Fruit fly (Drosophila melanogaster): ENCODE data around the gene Icmt.
A peak's percentile ranks its signal among the peaks of the same experiment; 100 is the strongest.

The Icmt gene

DNA sequence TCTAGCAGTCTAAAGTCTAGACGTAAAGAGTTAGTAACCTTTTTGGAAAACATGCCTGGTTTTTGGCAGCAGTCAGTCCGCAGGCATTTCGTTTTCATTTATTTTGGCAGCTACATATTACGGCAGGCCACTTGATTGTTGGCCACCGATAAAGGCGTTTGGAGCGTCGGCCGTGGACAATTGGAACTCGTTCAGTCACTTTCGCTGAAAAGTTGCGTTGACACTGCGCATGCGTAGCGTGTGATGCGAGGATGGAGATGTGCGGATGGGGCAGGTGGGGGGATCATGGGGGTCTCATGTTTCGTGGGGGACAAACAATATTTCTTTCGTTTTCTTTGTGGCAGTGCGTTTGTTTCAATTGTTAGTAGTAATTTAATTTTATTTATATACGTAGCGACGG is 8.8 kb downstream of the Icmt start:
- TF ChIP-seq noc (tag; optimal IDR thresholded peaks at IDR 0.05) = no peak

DNA sequence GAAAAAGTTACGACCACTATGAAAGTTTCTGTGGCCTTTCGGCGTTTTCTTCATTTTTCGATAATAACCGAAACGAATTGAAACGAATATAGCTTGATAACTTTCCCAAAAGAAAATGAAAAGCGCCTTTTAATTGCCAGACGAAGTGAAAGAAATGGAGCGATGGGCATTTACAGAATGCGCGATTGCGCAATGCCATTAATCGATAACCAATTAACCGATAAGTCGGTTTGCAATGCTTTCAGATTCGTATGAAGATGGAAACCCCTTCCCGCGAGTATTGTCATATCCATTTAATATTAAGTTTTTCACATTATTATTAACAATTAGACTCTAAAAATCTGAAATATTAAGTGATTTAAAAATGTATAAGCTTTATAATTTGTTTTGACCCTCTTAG is 9.3 kb downstream of the Icmt start:
- no peak for TF ChIP-seq noc (tag; optimal IDR thresholded peaks at IDR 0.05)

DNA sequence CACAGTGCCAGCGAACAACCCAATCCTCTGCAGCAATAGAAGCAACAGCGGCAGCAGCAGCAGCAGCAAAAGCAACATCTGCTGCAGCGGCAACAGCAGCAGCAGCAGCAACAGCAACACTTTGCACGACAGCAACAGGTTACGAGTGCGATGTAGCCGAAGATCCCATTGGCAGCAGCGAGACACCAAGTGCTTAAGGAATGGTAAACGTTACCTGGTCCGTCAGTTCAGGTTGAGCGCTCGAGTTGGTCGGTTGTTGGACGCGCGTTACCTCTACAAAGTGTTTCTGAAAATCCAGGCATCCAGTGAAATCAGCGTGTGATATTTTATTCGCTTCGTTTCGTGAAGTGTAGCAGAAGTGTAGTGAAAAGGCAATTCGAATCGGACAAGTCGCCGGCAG is 10.7 kb downstream of the Icmt start, which contains the start of gene CG17672:
CG17672 (plus strand) TSS at position 223 of the 400 bp plus-strand sequence.
- TF ChIP-seq noc (tag; optimal IDR thresholded peaks at IDR 0.05) = no peak

DNA sequence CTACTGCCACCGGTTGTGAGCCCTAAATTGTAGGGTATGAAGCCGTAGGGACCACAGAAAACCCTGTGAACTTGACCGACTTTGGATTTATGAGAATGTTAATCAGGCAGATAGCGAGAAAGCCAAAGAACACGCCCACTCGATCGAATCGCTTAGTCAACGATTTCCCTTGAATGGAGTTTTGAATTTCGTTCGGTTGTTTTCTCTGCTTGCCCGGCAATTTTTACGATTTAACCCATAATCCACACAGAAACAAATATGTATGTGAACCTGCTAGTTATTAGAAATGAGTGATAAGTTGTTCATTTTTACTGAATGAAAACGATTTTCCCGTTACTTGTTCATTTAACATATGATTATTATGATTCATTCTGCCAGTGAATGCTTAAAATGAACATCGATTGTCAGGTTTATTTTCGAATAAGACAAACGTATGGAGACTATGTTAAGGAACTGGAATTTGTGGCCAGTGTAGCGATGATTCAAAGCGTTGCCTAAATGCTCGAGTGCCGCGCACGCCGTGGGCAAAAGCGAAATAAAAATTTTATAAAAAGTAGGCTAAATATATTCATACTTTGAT is 12.1 kb downstream of the Icmt start:
- TF ChIP-seq noc (tag; optimal IDR thresholded peaks at IDR 0.05) = peak; percentile 11

DNA sequence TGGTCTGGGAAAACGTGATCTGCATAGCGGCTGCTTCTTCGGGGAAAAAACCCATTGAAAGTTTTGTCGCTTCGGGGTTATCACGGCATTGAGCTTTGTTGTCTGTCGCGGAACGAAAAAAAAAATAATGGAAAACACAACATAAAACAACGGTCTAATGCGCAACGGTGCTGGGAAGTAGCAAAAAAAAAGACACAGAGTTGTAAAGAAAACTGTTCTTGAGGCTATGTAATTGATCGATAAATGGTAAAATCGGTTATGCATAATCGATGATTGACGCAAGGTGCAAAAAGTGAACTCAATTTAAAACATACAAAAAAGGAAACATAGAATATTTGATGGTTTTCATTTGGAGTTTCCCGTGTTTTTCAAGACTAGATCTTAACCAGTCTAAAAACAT is 13.3 kb downstream of the Icmt start:
- TF ChIP-seq noc (tag; optimal IDR thresholded peaks at IDR 0.05) = no peak

DNA sequence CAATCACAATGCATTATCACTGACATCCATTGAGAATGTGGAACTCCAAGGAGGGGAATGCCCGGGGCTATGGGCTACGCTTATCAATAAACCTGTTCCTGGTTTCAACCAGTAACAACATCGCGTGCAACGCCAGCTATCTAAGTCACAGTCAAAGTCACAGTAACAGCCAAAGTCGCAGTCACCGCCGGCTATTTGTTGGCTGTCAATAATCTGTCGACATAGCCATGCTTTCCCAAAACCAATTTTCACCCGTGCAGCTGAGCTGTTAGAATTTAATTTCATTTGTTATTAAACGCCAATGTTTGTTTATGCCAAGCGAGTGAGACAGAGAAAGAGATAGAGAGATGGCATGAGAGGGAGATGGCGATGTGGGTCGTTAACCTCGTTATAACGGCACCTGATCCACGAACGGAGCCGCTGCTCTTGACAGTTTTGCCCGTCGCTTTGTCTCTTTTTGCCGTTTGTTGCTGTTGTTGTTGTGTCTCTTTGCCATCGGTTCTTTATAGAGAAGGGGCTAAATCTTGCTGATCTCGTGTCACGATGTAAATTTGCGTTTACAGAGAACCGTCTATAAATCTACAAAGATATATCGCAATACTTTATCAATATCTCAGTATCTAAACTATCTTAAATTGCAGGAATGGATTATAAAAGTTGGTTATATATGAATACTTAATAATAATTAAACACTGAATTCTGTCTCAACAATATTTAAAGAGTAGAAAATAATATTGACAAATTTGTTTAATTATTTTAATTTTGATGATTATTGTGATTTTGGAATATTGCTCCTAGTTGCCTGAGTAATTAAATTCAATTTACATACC is 14.2 kb downstream of the Icmt start:
- no peak for TF ChIP-seq noc (tag; optimal IDR thresholded peaks at IDR 0.05)

DNA sequence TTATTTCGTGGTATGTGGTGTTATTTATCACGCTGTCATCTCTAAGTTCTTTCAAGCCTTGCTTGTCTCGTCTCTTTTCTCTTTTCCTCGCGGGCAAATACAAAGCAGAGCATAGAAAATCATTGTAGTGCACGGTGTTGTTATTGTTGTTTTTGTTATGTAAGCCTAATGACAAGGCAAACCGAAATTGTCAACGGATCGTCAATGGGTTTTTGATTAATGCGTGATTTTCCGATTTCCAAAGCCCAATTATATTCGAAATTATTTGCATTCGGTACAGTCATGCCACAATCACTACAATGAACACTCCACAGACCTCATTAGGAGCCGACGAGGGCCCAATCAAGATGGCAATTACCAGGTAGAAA is 14.8 kb downstream of the Icmt start:
- TF ChIP-seq noc (tag; optimal IDR thresholded peaks at IDR 0.05) = no peak

DNA sequence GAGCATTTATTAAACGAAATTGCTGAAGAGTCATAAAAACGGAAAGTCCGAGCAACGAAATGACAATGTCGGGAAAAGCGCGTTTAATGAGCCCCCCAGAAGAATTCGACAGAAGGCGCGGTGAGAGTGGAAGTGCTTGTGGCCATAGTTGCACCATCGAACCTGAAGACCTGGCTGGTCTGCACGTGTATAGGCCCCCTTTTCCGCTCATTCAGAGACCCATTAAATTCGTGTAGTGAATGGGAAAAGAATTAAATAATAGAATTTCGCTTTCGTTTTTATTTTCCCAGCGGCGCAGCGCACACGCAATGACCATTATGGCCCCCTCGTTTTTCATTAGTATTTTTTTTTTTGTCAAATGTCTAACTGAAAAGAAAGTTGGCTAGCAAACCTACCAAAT is 15.3 kb downstream of the Icmt start:
- TF ChIP-seq noc (tag; optimal IDR thresholded peaks at IDR 0.05) = no peak

DNA sequence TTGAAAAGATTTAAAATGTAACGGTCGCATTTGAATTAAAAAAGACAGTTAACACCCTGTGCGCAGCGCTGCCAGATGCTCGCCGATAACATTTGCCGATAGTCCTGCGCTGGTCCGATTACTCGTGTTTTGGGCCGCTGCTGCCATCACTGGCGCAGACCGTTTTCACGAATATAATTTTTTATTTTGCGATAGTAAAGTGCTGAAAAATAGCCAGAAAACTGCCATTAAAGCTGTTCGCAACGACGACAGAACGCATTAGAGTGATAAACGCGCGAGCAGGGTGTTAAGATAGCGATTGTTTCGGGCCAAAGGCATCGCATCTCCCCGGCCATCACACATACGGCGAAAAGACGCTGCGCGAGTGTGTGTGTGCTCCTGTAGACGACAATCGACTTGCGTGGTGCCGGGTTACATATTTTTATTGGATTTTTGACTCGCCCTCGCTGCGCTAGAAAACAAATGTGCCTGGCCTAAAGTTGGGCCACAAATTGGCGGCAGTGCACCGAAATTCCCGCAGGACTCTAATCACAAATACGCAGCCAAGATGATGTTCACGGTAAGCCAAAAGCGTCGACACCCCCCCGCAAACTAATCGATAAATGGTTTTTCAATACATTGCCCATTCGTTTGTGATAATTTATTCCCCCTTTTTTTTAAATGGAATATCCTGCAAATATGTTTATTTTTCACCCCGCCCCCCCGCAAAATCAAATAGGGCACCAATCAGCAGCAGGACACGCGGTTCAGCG is 18.8 kb downstream of the Icmt start, which contains the start of gene Srrm1:
Srrm1 (plus strand) TSS at position 116 of the 752 bp plus-strand sequence.
- TF ChIP-seq noc (tag; optimal IDR thresholded peaks at IDR 0.05) = no peak

DNA sequence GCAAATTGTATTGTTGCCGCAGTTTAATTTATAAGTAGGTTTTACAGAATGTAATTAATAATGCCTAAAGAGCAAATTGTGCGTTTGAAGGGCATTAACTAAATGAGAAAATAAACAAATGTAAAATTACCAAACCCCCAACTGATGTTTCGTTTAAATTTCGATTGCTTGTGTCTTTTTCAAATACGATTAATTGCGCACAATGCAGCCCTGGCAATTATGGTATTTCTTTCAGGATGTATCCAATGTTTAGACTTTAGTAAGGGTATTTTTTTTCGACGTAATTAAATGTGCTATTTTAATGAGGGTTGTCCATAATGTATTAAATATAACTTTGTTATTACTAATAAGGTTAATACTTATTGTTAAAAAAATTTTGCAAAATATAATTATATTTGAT is 22.8 kb downstream of the Icmt start:
- TF ChIP-seq noc (tag; optimal IDR thresholded peaks at IDR 0.05) = no peak

DNA sequence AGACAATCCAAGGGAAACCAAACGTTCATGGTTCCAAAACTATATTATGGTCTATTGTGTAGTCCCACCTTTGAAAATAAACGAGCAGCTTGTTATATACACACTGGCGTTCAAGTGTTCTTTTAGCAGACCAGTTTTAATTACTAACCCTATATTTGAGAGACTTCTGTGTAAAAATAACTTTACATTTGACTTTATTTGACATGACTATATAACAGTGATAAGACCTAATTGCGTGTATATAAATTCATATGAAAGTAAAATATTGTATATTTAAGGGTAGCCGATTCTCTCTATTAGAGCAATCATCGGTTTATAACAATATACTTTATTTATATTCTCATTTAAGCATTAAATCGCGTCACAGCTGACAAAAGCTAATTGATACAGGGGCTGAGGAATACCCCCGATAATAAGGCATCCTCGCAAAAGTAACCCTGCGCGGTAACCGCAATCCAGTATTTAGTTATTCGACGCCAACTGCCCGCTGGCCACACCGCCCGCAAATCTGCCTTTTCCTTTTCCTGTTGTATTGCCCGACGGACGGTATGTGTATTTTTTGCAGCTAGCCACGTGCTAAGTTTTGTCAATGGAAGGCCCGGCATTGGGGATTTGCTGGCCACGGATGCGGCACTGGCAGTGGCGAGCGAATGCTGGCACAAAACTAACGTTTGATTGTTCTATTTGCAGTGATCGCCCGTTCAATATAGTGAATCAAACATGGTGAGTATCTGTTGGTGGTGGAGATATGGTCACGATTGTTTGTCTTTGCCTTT is 23.4 kb downstream of the Icmt start, which contains the start of gene RpS4:
RpS4 (plus strand) TSS at position 465 of the 776 bp plus-strand sequence.
- TF ChIP-seq noc (tag; optimal IDR thresholded peaks at IDR 0.05) = peak; percentile 82

DNA sequence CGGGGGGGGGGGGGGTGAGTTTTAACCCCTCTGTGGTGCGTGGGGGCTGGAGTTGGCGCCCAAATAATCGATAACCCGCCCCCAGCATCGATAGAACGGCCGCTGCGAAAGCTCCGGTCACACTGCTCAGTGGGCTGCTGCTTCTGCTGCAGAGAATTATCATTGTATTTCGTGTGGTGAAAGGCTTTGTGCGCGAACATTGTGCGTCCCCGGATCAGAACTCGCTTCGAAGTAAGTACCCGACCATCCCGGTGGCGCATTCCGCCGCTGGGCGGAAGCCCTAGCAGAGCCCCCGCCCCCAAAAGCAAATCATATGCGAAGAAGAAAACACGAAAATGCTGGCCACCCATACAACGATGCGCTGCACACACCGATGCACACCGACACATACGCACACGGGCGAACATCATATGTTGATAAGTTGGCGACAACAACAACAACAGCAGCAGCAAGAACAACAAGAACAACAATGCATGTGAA is 26.3 kb downstream of the Icmt start, which contains the start of gene Syx13:
Syx13 (plus strand) TSS at position 100 of the 480 bp plus-strand sequence.
- peak; percentile 59 for TF ChIP-seq noc (tag; optimal IDR thresholded peaks at IDR 0.05)

DNA sequence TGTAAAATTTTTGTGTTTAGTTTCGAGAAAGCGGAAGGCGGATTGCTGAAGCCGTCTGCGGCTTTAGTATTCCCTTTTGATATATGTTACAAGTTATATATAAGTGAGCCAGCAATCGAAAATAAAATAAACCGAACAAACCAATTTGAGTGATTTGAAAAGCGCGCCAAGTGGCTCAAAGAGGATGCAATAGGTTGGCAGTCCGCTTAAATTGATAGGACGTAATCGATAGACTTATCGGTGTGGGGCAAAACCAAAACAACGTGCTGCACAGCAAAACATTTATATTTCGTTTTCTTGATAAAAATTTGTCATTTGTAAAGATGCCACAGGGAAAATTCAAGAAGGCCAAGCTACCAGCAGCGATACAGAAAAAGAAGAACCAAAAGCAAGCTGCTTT is 28.7 kb downstream of the Icmt start, which contains the start of gene CG11279:
CG11279 (plus strand) TSS at position 220 of the 400 bp plus-strand sequence.
- no peak for TF ChIP-seq noc (tag; optimal IDR thresholded peaks at IDR 0.05)

DNA sequence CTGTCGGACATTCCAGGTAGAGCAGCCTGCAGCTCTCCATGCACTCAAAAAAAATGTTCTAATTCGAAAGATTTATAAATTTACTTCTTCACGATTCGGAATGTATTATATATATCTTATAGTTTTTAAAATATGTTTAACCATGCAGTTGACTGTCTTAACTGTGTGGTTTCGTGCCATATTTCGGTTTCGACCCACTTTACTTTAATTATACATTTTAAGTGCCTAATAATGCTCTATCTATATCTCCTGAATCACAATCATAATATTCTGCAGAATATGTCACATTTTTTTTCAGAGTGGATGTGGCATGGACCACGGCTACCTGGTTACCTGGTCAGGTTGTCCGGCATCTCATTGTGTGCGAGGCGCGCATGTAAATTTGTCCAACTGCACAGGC is 31.6 kb downstream of the Icmt start:
- TF ChIP-seq noc (tag; optimal IDR thresholded peaks at IDR 0.05) = no peak

DNA sequence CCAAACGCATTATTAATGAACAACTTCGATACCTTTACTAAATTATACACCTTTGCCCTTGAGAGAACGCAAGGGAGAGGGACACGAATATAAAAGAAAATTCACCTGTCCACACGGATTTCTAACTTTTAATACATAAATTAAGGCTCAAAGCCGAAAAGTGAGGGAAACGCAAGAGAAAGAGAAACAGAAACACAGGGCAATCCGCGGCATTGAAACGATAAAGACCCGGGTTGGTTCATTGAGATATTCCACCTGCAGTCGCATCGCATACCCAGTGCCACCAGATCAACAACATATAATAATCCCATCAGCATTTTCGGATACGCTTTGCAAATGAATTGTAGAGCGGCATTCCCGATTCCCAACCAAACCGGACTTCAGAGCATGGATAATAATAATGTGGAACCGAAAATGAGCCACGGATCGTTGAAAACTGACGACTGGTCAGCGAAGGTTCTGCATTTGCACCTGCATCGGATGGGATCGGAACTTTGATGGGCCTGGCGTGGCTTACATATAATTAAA is 32.7 kb downstream of the Icmt start:
- TF ChIP-seq noc (tag; optimal IDR thresholded peaks at IDR 0.05) = no peak

Data from whole organism, larva.